2 fruit fly cellular contexts compared by ENCODE assay signal in the genomic region with DNA sequence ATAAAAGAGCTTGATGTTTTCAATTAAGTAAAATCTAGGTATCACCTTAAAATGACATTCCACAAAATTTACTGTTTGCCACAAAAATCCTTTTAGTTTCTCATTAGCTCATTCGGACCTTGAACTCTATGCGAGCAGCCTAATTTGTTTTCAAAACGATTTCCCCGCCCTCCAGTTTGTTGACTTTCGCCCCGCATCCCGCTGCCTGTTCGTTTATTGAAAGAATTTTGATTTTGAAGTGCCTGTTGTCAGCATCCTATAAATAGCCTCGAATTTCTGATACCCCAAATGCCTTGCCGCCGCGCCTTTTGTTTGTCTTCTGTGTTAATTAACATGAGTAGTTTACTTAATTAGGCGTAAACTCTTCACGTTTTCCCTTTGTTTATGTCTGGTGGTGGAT.
TF ChIP-seq lines count a peak whose summit lies in the region.

No protein-coding gene starts in this region.

- TF ChIP-seq CTCF in whole organism, embryonic (GFP tag; optimal IDR thresholded peaks at IDR 0.05; lab: Kevin White, UChicago), result no peak

TF ChIP-seq in whole organism, embryonic, 481 proteins besides CTCF, POLR2A, EP300 and RAD21 (continues in another document):
- TF ChIP-seq CG2202 (tag; optimal IDR thresholded peaks at IDR 0.05; lab: Kevin White, UChicago), result no peak
- peak; percentile 64 for TF ChIP-seq CG7745 (tag; optimal IDR thresholded peaks at IDR 0.05; lab: Kevin White, UChicago)
- TF ChIP-seq CG13287 (GFP tag; IDR thresholded peaks at IDR 0.05; lab: Robert Waterston, UW; ENCODE audit: partially characterized antibody), result no peak
- no peak for TF ChIP-seq CG43689 (GFP tag; IDR thresholded peaks at IDR 0.05; lab: Robert Waterston, UW)
- TF ChIP-seq CG8765 (GFP tag; IDR thresholded peaks at IDR 0.05; lab: Robert Waterston, UW), result no peak
- no peak for TF ChIP-seq bab2 (GFP tag; optimal IDR thresholded peaks at IDR 0.05; lab: Kevin White, UChicago)
- TF ChIP-seq sug (tag; optimal IDR thresholded peaks at IDR 0.05; lab: Kevin White, UChicago), result no peak
- no peak for TF ChIP-seq Hr39 (optimal IDR thresholded peaks at IDR 0.05; lab: Kevin White, UChicago)
- TF ChIP-seq tup (GFP tag; optimal IDR thresholded peaks at IDR 0.05; lab: Kevin White, UChicago), result no peak
- no peak for TF ChIP-seq Elba2 (GFP tag; optimal IDR thresholded peaks at IDR 0.05; lab: Kevin White, UChicago)
- no peak for TF ChIP-seq tap (tag; optimal IDR thresholded peaks at IDR 0.05; lab: Kevin White, UChicago)
- no peak for TF ChIP-seq slp2 (GFP tag; optimal IDR thresholded peaks at IDR 0.05; lab: Kevin White, UChicago)
- no peak for TF ChIP-seq CG8359 (GFP tag; optimal IDR thresholded peaks at IDR 0.05; lab: Kevin White, UChicago; ENCODE audit: borderline replicate concordance)
- TF ChIP-seq D19B (GFP tag; optimal IDR thresholded peaks at IDR 0.05; lab: Kevin White, UChicago), result no peak
- TF ChIP-seq CG1832 (GFP tag; optimal IDR thresholded peaks at IDR 0.05; lab: Kevin White, UChicago), result no peak
- TF ChIP-seq dmrt99B (tag; optimal IDR thresholded peaks at IDR 0.05; lab: Kevin White, UChicago), result peak; percentile 8
- 0 out of 3 replicates have a peak, but pooled peaks have one; percentile 14 for TF ChIP-seq knrl (GFP tag; IDR thresholded peaks at IDR 0.05; lab: Robert Waterston, UW; ENCODE audit: partially characterized antibody)
- no peak for TF ChIP-seq Mrtf (GFP tag; IDR thresholded peaks at IDR 0.05; lab: Robert Waterston, UW)
- TF ChIP-seq slbo (GFP tag; IDR thresholded peaks at IDR 0.05; lab: Robert Waterston, UW), result no peak
- no peak for TF ChIP-seq CG3995 (GFP tag; optimal IDR thresholded peaks at IDR 0.05; lab: Kevin White, UChicago)
- no peak for TF ChIP-seq Hmr (GFP tag; optimal IDR thresholded peaks at IDR 0.05; lab: Kevin White, UChicago)
- no peak for TF ChIP-seq Bgb (GFP tag; IDR thresholded peaks at IDR 0.05; lab: Robert Waterston, UW; ENCODE audit: partially characterized antibody)
- no peak for TF ChIP-seq CG17186 (GFP tag; optimal IDR thresholded peaks at IDR 0.05; lab: Kevin White, UChicago)
- peak; percentile 66 for TF ChIP-seq sd (tag; optimal IDR thresholded peaks at IDR 0.05; lab: Kevin White, UChicago)
- TF ChIP-seq CG1602 (GFP tag; optimal IDR thresholded peaks at IDR 0.05; lab: Kevin White, UChicago), result no peak
- TF ChIP-seq CG7963 (GFP tag; IDR thresholded peaks at IDR 0.05; lab: Robert Waterston, UW; ENCODE audit: partially characterized antibody), result no peak
- no peak for TF ChIP-seq CG7928 (GFP tag; optimal IDR thresholded peaks at IDR 0.05; lab: Kevin White, UChicago)
- no peak for TF ChIP-seq Kr (GFP tag; optimal IDR thresholded peaks at IDR 0.05; lab: Kevin White, UChicago)
- TF ChIP-seq Dref (GFP tag; IDR thresholded peaks at IDR 0.05; lab: Robert Waterston, UW), result no peak
- no peak for TF ChIP-seq Adf1 (GFP tag; IDR thresholded peaks at IDR 0.05; lab: Robert Waterston, UW)
- TF ChIP-seq psq (GFP tag; optimal IDR thresholded peaks at IDR 0.05; lab: Kevin White, UChicago), result no peak
- TF ChIP-seq Tbp (GFP tag; optimal IDR thresholded peaks at IDR 0.05; lab: Kevin White, UChicago), result no peak
- TF ChIP-seq jumu (GFP tag; optimal IDR thresholded peaks at IDR 0.05; lab: Kevin White, UChicago), result no peak
- TF ChIP-seq CG15601 (tag; optimal IDR thresholded peaks at IDR 0.05; lab: Kevin White, UChicago), result peak; percentile 24
- no peak for TF ChIP-seq GATAe (GFP tag; conservative IDR thresholded peaks at IDR 0.05; lab: Robert Waterston, UW)
- no peak for TF ChIP-seq fd64A (GFP tag; optimal IDR thresholded peaks at IDR 0.05; lab: Kevin White, UChicago)
- TF ChIP-seq CG11504 (tag; optimal IDR thresholded peaks at IDR 0.05; lab: Kevin White, UChicago), result peak; percentile 21
- TF ChIP-seq tin (GFP tag; optimal IDR thresholded peaks at IDR 0.05; lab: Kevin White, UChicago), result no peak
- no peak for TF ChIP-seq Atf6 (GFP tag; IDR thresholded peaks at IDR 0.05; lab: Robert Waterston, UW)
- no peak for TF ChIP-seq esg (GFP tag; conservative IDR thresholded peaks at IDR 0.05; lab: Robert Waterston, UW)
- no peak for TF ChIP-seq CG9797 (GFP tag; optimal IDR thresholded peaks at IDR 0.05; lab: Kevin White, UChicago)
- TF ChIP-seq CG18262 (tag; optimal IDR thresholded peaks at IDR 0.05; lab: Kevin White, UChicago), result no peak
- TF ChIP-seq CG17361 (GFP tag; IDR thresholded peaks at IDR 0.05; lab: Robert Waterston, UW), result no peak
- TF ChIP-seq gfzf (GFP tag; optimal IDR thresholded peaks at IDR 0.05; lab: Kevin White, UChicago), result no peak
- peak; percentile 64 for TF ChIP-seq crol (GFP tag; IDR thresholded peaks at IDR 0.05; lab: Robert Waterston, UW)

TF ChIP-seq in whole organism, pupa, 21 proteins besides CTCF, POLR2A, EP300 and RAD21:
- peak; percentile 3 for TF ChIP-seq CG14655 (GFP tag; optimal IDR thresholded peaks at IDR 0.05; lab: Kevin White, UChicago)
- no peak for TF ChIP-seq EcR (GFP tag; optimal IDR thresholded peaks at IDR 0.05; lab: Kevin White, UChicago)
